Worm (Caenorhabditis elegans) whole organism, L4 larva: ENCODE measurements around the gene ZC8.6.

ENCODE experiments used
- F37D6.2 ChIP-seq: sonication (generic microtip); optimal IDR thresholded peaks from 2 replicates; lab custom pipeline; 2016; ENCODE audit warnings: mild to moderate bottlenecking, missing genetic modification characterization, missing compliant biosample characterization
- F44E2.7 ChIP-seq: fragments of 200-800 bp; sonication (Bioruptor generic); IDR thresholded peaks from 2 replicates; pipeline ENCODE4 v2.1.2; 2022; ENCODE audit warnings: missing genetic modification characterization, missing compliant biosample characterization
- T26A8.4 ChIP-seq: fragments of 200-800 bp; sonication (Bioruptor generic); IDR thresholded peaks from 2 replicates; pipeline ENCODE4 v1.3.6; 2022; ENCODE audit warnings: missing genetic modification characterization, missing compliant biosample characterization
- aha-1 ChIP-seq: fragments of 150-350 bp; peaks from one replicate; lab custom pipeline; 2014; ENCODE audit warnings: missing biosample characterization, missing genetic modification characterization
- aly-2 ChIP-seq: sonication (generic microtip); optimal IDR thresholded peaks from 2 replicates; lab custom pipeline; 2018; ENCODE audit warnings: missing biosample characterization, missing genetic modification characterization
- arid-1 ChIP-seq: fragments of 200-800 bp; sonication (Bioruptor generic); conservative IDR thresholded peaks from 2 replicates; pipeline ENCODE4 v1.3.6; 2022; ENCODE audit warnings: missing genetic modification reagents, missing genetic modification characterization, missing compliant biosample characterization
- ceh-20 ChIP-seq: fragments of 200-800 bp; sonication (Bioruptor generic); IDR thresholded peaks from 2 replicates; pipeline ENCODE4 v1.3.6; 2022; ENCODE audit warnings: missing genetic modification reagents, missing genetic modification characterization, missing compliant biosample characterization
- ces-1 ChIP-seq: fragments of 150-350 bp; sonication (generic microtip); optimal IDR thresholded peaks from 4 replicates; lab custom pipeline; 2014; ENCODE audit warnings: missing biosample characterization, missing genetic modification reagents, missing genetic modification characterization
- cey-2 ChIP-seq: sonication (generic microtip); optimal IDR thresholded peaks from 3 replicates; lab custom pipeline; 2017; ENCODE audit warnings: missing genetic modification characterization, mild to moderate bottlenecking, missing compliant biosample characterization, antibody characterized with exemption, borderline replicate concordance; ENCODE audit not compliant: insufficient read depth
- daf-12 ChIP-seq: fragments of 150-350 bp; optimal IDR thresholded peaks from 2 replicates; lab custom pipeline; 2014; ENCODE audit warnings: missing biosample characterization, missing genetic modification reagents, missing genetic modification characterization
- daf-16 ChIP-seq, 3 experiments: sonication (generic microtip); optimal IDR thresholded peaks; 2 replicates each; lab custom pipeline; 2016 to 2017; ENCODE audit warnings: missing genetic modification characterization in 3 of 3, missing genetic modification reagents in 3 of 3, mild to moderate bottlenecking in 2 of 3, missing compliant biosample characterization in 2 of 3, missing biosample characterization in 1 of 3, moderate library complexity in 1 of 3
- daf-8 ChIP-seq: fragments of 200-800 bp; sonication (Bioruptor generic); IDR thresholded peaks from 2 replicates; pipeline ENCODE4 v1.3.6; 2022; ENCODE audit warnings: missing genetic modification characterization, missing compliant biosample characterization
- dmd-6 ChIP-seq: fragments of 200-800 bp; sonication (Bioruptor generic); IDR thresholded peaks from 2 replicates; pipeline ENCODE4 v1.3.6; 2022; ENCODE audit warnings: missing genetic modification reagents, missing genetic modification characterization, missing compliant biosample characterization
- dmd-8 ChIP-seq: fragments of 200-800 bp; sonication (Bioruptor generic); IDR thresholded peaks from 2 replicates; pipeline ENCODE4 v1.3.6; 2022; ENCODE audit warnings: missing genetic modification characterization, missing compliant biosample characterization
- dmd-9 ChIP-seq: fragments of 200-800 bp; sonication (Bioruptor generic); IDR thresholded peaks from 2 replicates; pipeline ENCODE4 v1.3.6; 2022; ENCODE audit warnings: missing genetic modification reagents, missing genetic modification characterization, missing compliant biosample characterization
- fkh-10 ChIP-seq: fragments of 150-350 bp; optimal IDR thresholded peaks from 2 replicates; lab custom pipeline; 2014; ENCODE audit warnings: missing biosample characterization, missing genetic modification reagents, missing genetic modification characterization
- fos-1 ChIP-seq: fragments of 150-350 bp; optimal IDR thresholded peaks from 2 replicates; lab custom pipeline; 2014; ENCODE audit warnings: missing biosample characterization, missing genetic modification characterization
- hlh-30 ChIP-seq: sonication (generic microtip); optimal IDR thresholded peaks from 2 replicates; lab custom pipeline; 2017; ENCODE audit warnings: antibody characterized with exemption, mild to moderate bottlenecking, missing genetic modification characterization, missing compliant biosample characterization; ENCODE audit not compliant: insufficient read depth
- lim-7 ChIP-seq: fragments of 200-800 bp; sonication (Bioruptor generic); IDR thresholded peaks from 2 replicates; pipeline ENCODE4 v1.3.6; 2022; ENCODE audit warnings: missing genetic modification characterization, missing compliant biosample characterization
- lin-13 ChIP-seq: fragments of 150-350 bp; optimal IDR thresholded peaks from 2 replicates; lab custom pipeline; 2014; ENCODE audit warnings: missing biosample characterization, missing genetic modification reagents, missing genetic modification characterization
- lir-3 ChIP-seq: sonication (generic microtip); optimal IDR thresholded peaks from 2 replicates; lab custom pipeline; 2016; ENCODE audit warnings: mild to moderate bottlenecking, missing genetic modification characterization, missing compliant biosample characterization
- lsy-2 ChIP-seq, 2 experiments: fragments of 150-350 bp in 1 of 2; sonication (generic microtip) in 1 of 2; optimal IDR thresholded peaks; 2 replicates each; lab custom pipeline; 2014 to 2017; ENCODE audit warnings: missing biosample characterization in 2 of 2, missing genetic modification characterization in 2 of 2
- mep-1 ChIP-seq: fragments of 150-350 bp; sonication (generic microtip); optimal IDR thresholded peaks from 3 replicates; lab custom pipeline; 2014; ENCODE audit warnings: missing biosample characterization, missing genetic modification characterization
- nhr-11 ChIP-seq: fragments of 150-350 bp; optimal IDR thresholded peaks from 2 replicates; lab custom pipeline; 2014; ENCODE audit warnings: missing biosample characterization, missing genetic modification characterization
- nhr-111 ChIP-seq: fragments of 200-800 bp; sonication (Bioruptor generic); optimal IDR thresholded peaks from 2 replicates; lab custom pipeline; 2018; ENCODE audit warnings: mild to moderate bottlenecking, missing genetic modification characterization, missing compliant biosample characterization
- nhr-237 ChIP-seq: sonication (generic microtip); optimal IDR thresholded peaks from 2 replicates; lab custom pipeline; 2017; ENCODE audit warnings: missing biosample characterization, missing genetic modification characterization
- nhr-25 ChIP-seq: sonication (generic microtip); optimal IDR thresholded peaks from 2 replicates; lab custom pipeline; 2017; ENCODE audit warnings: missing genetic modification characterization, mild to moderate bottlenecking, missing compliant biosample characterization, antibody characterized with exemption, moderate library complexity, borderline replicate concordance; ENCODE audit not compliant: insufficient read depth
- nhr-28 ChIP-seq: fragments of 150-350 bp; optimal IDR thresholded peaks from 2 replicates; lab custom pipeline; 2014; ENCODE audit warnings: missing biosample characterization, missing genetic modification characterization
- nhr-41 ChIP-seq: fragments of 200-800 bp; sonication (Bioruptor generic); IDR thresholded peaks from 2 replicates; pipeline ENCODE4 v1.3.6; 2022; ENCODE audit warnings: missing genetic modification reagents, missing genetic modification characterization, missing compliant biosample characterization
- pqm-1 ChIP-seq: sonication (generic microtip); optimal IDR thresholded peaks from 2 replicates; lab custom pipeline; 2017; ENCODE audit warnings: missing biosample characterization, missing genetic modification characterization
- spr-1 ChIP-seq: sonication (generic microtip); optimal IDR thresholded peaks from 2 replicates; lab custom pipeline; 2016; ENCODE audit warnings: mild to moderate bottlenecking, missing genetic modification characterization, missing compliant biosample characterization
- tag-97 ChIP-seq: fragments of 200-800 bp; sonication (Bioruptor generic); IDR thresholded peaks from 2 replicates; pipeline ENCODE4 v1.3.6; 2022; ENCODE audit warnings: missing genetic modification characterization, missing compliant biosample characterization
- unc-130 ChIP-seq: sonication (generic microtip); optimal IDR thresholded peaks from 2 replicates; lab custom pipeline; 2016; ENCODE audit warnings: missing genetic modification reagents, missing genetic modification characterization, missing compliant biosample characterization

The ZC8.6 gene

ce11 chrX:5018062-5018653, 20.8 kb upstream of the ZC8.6 start (continued):
- TF ChIP-seq F37D6.2 (tag; lab: Kevin White, UChicago) = no peak
- no peak for TF ChIP-seq aly-2 (tag; lab: Kevin White, UChicago)
- TF ChIP-seq unc-130 (GFP tag; lab: Kevin White, UChicago) = no peak
- no peak for TF ChIP-seq lim-7 (GFP tag; lab: Robert Waterston, UW)
- TF ChIP-seq lin-13 (GFP tag; lab: Kevin White, UChicago) = peak; percentile 30
- no peak for TF ChIP-seq F44E2.7
- no peak for TF ChIP-seq daf-8 (GFP tag; lab: Robert Waterston, UW)
- TF ChIP-seq spr-1 (tag; lab: Kevin White, UChicago) = no peak
- no peak for TF ChIP-seq ceh-20 (GFP tag; lab: Robert Waterston, UW)
- TF ChIP-seq pqm-1 (tag; lab: Kevin White, UChicago) = peak; percentile 61
- TF ChIP-seq daf-12 (tag; lab: Kevin White, UChicago) = no peak
- no peak for TF ChIP-seq nhr-41

ce11 chrX:5017591-5017990, 20.2 kb upstream of the ZC8.6 start, which contains the start of gene sek-3:
Gene sek-3, plus strand, starts transcription at chrX:5017891.
- TF ChIP-seq nhr-25 (tag; lab: Kevin White, UChicago) (no peak), aly-2 (tag; lab: Kevin White, UChicago) (no peak), mep-1 (no peak), fos-1 (tag; lab: Kevin White, UChicago) (no peak), dmd-6 (GFP tag; lab: Robert Waterston, UW) (no peak), tag-97 (no peak), lir-3 (tag; lab: Kevin White, UChicago) (no peak), arid-1 (GFP tag; lab: Robert Waterston, UW) (no peak), dmd-9 (GFP tag; lab: Robert Waterston, UW) (no peak), nhr-111 (GFP tag; lab: Kevin White, UChicago) (no peak)

- TF ChIP-seq lsy-2 (tag; optimal IDR thresholded peaks at IDR 0.05; lab: Kevin White, UChicago) (no peak), ceh-20 (GFP tag; lab: Robert Waterston, UW) (no peak), tag-97 (no peak), nhr-11 (no peak), T26A8.4 (GFP tag; lab: Robert Waterston, UW) (no peak), ces-1 (no peak)
Observed at ce11 chrX:5015775-5016174, 18.4 kb upstream of the ZC8.6 start, which contains the start of gene ZC449.8. Gene ZC449.8, plus strand, starts transcription at chrX:5016075.

ce11 chrX:5013826-5014225, 16.4 kb upstream of the ZC8.6 start, which contains the start of gene ZC449.7:
Gene ZC449.7, plus strand, starts transcription at chrX:5014074.
- TF ChIP-seq pqm-1 (tag; lab: Kevin White, UChicago) (peak; percentile 24), nhr-237 (tag; lab: Kevin White, UChicago) (no peak), arid-1 (GFP tag; lab: Robert Waterston, UW) (no peak), fkh-10 (GFP tag; lab: Kevin White, UChicago) (no peak), daf-16 (GFP tag; optimal IDR thresholded peaks at IDR 0.05; lab: Kevin White, UChicago) (no peak), daf-16 (tag; optimal IDR thresholded peaks at IDR 0.05; lab: Kevin White, UChicago) (peak; percentile 54), cey-2 (tag; lab: Kevin White, UChicago) (no peak), nhr-28 (tag; lab: Kevin White, UChicago) (peak; percentile 19), aha-1 (tag; lab: Kevin White, UChicago) (peak; percentile 59), hlh-30 (no peak), dmd-6 (GFP tag; lab: Robert Waterston, UW) (peak; percentile 30; the same call in 1 of the 2 replicates), daf-8 (GFP tag; lab: Robert Waterston, UW) (no peak), dmd-8 (no peak)
- TF ChIP-seq, all 104 proteins: peak for 5
